Fruit fly (Drosophila melanogaster): Measurements from ENCODE around the gene CG32547.

Gene CG32547

DNA sequence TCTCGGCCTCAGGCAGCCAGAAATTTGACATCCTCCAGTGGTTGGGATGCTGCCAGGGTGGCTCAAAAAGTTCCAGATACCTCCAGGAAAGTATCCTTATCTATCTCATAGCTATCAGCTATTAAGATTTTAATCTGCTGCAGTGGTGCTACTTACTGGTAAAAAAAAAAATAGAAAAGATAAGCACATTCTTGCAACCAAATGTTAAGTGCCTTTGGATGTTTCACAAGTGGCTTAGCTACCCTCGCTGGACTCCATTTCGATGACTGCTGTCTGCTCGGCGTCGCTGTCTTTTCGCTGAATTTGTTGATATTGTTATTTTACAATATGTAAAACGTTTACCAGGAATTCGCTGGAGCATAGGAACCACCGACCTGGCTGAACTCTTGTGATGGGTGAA lies 26.6 kb downstream of the CG32547 start:
- TF ChIP-seq Ets21C (GFP tag; optimal IDR thresholded peaks at IDR 0.05): no peak
- TF ChIP-seq esn (GFP tag; optimal IDR thresholded peaks at IDR 0.05): no peak
- TF ChIP-seq svp (GFP tag): peak; percentile 44

DNA sequence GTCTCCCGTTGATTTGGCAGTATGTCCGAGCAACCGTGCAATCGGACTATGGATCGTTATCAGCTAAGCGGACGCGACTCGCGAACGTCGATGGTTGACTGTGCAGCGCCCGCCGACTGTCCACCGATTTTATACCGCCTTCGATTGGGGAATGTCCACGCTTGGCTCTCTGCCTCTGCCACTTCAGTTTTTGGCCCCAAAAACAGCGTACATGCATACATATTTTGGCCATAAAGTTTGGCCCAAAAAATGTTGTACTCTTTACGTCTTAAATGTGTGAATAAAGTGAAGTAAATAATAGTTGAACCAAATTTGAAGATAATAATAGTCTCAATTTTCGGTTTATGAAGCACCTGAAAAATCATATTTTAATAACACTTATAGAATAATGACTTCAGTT lies 38.8 kb downstream of the CG32547 start, which contains the start of gene CG32548:
CG32548 (minus strand) TSS at position 101 of the 400 bp plus-strand sequence.
- no peak for TF ChIP-seq fd59A (GFP tag; optimal IDR thresholded peaks at IDR 0.05)
- no peak for TF ChIP-seq CG8632 (GFP tag; optimal IDR thresholded peaks at IDR 0.05)
- no peak for TF ChIP-seq OdsH (GFP tag; optimal IDR thresholded peaks at IDR 0.05)
- TF ChIP-seq cyc (GFP tag; optimal IDR thresholded peaks at IDR 0.05): no peak
- no peak for TF ChIP-seq CG6163 (GFP tag; IDR thresholded peaks at IDR 0.05)

DNA sequence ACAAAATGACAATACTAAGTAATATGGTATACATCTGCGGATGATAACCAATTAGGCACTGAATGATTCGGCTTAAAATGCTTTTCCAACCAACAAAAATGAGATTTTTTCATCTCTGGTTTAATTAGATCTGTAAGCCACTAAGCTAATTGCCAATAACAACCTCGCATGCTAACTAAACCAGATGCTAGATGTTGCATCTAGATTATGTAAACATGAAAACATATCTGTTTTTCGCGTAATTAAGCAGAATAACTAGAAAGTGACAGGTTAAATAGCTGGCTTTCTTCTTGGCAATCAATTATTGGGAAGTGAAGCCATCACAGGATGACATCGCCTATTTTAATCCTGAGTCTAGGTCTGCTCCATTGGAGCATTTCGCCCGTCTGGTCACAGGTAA lies 39.9 kb downstream of the CG32547 start, which contains the start of gene CG43841:
CG43841 (plus strand) TSS at position 301 of the 400 bp plus-strand sequence.
- no peak for TF ChIP-seq Hr4 (GFP tag; optimal IDR thresholded peaks at IDR 0.05)
- no peak for TF ChIP-seq CG8632 (GFP tag; optimal IDR thresholded peaks at IDR 0.05)

DNA sequence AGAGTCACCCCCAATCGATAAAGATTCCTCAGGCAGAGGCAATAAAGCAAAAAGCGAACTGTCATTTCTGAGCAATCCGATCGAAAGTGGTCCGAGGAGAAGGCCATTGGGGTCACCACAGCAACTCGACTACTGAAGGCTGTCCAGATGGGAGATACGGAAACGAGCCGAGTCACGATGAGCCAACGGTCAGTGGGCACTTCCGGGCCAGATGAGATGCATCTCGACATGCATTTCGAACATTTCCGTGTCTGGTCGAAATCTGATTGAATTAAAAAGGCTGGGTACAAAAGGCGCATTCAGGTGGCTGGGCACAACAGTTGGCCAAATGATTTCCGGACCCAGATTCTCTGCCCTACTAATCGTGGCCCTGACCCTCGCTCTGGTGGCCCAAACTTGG lies 40.7 kb downstream of the CG32547 start, which contains the start of gene CG32551:
CG32551 (plus strand) TSS at position 301 of the 400 bp plus-strand sequence.
- TF ChIP-seq svp (GFP tag) (peak; percentile 18), spab (GFP tag; optimal IDR thresholded peaks at IDR 0.05) (no peak)

DNA sequence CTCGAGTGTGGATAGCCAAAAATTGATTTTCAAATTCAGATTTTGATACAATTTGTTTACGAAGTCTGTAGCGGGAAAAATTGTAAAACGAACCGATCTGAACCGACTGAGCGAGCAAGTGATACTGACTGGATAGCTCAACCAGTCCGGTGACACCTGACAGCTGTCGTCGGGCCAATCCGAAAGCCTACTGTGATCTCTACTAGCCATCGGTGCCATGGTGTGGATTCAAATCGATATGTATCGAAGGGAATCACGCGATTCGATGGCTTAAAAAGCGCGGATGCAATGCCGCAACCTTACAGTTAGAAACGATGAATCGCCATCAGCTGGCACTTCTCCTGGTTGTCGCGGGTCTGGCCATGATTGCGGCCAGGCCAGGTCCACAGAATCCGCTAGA lies 42.1 kb downstream of the CG32547 start, which contains the start of gene CG6290:
CG6290 (plus strand) TSS at position 301 of the 400 bp plus-strand sequence.
- TF ChIP-seq dac (GFP tag; optimal IDR thresholded peaks at IDR 0.05) (no peak), ss (GFP tag; optimal IDR thresholded peaks at IDR 0.05) (no peak), Sox102F (GFP tag; optimal IDR thresholded peaks at IDR 0.05) (no peak), CG8119 (GFP tag; IDR thresholded peaks at IDR 0.05) (no peak), CG11762 (GFP tag; optimal IDR thresholded peaks at IDR 0.05; ENCODE audit: insufficient read depth) (no peak)

DNA sequence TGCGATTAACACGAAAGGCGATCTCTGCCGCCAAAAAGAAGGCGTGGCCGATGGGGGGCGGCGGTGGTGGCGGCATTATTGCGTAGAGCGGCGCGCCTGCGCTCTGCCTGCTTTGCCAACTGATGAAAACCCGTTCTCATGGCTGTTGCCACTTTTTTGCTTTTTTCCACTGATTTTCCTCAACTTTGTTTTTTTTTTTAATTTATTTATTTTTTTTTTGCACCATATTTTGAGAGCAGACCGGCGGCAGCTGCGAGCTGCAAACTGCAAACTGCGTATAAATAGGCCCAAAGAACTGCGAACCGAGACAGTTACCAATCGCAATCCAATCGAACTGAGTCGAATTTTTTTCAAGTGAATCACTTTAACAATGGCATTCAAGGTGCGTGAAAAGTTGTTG lies 57.2 kb downstream of the CG32547 start, which contains the start of gene CG42323:
CG42323 (plus strand) TSS at position 302 of the 400 bp plus-strand sequence.
- TF ChIP-seq CG11762 (GFP tag; optimal IDR thresholded peaks at IDR 0.05; ENCODE audit: insufficient read depth): no peak
- TF ChIP-seq achi (GFP tag; optimal IDR thresholded peaks at IDR 0.05): no peak
- TF ChIP-seq CG6163 (GFP tag; IDR thresholded peaks at IDR 0.05): 0 out of 3 replicates have a peak, but pooled peaks have one; percentile 22
- no peak for TF ChIP-seq Sox15 (GFP tag; optimal IDR thresholded peaks at IDR 0.05)
- TF ChIP-seq ss (GFP tag; optimal IDR thresholded peaks at IDR 0.05): no peak
- TF ChIP-seq eg (GFP tag; IDR thresholded peaks at IDR 0.05): peak; percentile 77
- TF ChIP-seq CG8632 (GFP tag; optimal IDR thresholded peaks at IDR 0.05): no peak
- no peak for TF ChIP-seq dsx (GFP tag; optimal IDR thresholded peaks at IDR 0.05; ENCODE audit: poor library complexity, severe bottlenecking)
- TF ChIP-seq spab (GFP tag; optimal IDR thresholded peaks at IDR 0.05): no peak
- TF ChIP-seq CG4318 (GFP tag; optimal IDR thresholded peaks at IDR 0.05): no peak
- TF ChIP-seq CG9139 (GFP tag; optimal IDR thresholded peaks at IDR 0.05): no peak
- TF ChIP-seq CG6808 (GFP tag; optimal IDR thresholded peaks at IDR 0.05): no peak
- TF ChIP-seq dac (GFP tag; optimal IDR thresholded peaks at IDR 0.05): no peak
- TF ChIP-seq CG11902 (GFP tag; optimal IDR thresholded peaks at IDR 0.05): no peak
- TF ChIP-seq Sox14 (GFP tag; optimal IDR thresholded peaks at IDR 0.05): no peak
- TF ChIP-seq CG6276 (GFP tag; optimal IDR thresholded peaks at IDR 0.05): peak; percentile 42
- no peak for TF ChIP-seq CG7368 (GFP tag; optimal IDR thresholded peaks at IDR 0.05)
- TF ChIP-seq CG8119 (GFP tag; IDR thresholded peaks at IDR 0.05): 0 out of 3 replicates have a peak, but pooled peaks have one; percentile 43
- TF ChIP-seq pdm3 (GFP tag; optimal IDR thresholded peaks at IDR 0.05): no peak
- TF ChIP-seq CG10631 (GFP tag; optimal IDR thresholded peaks at IDR 0.05): no peak
- peak; percentile 62 for TF ChIP-seq CG15336 (GFP tag; IDR thresholded peaks at IDR 0.05)

Data from whole organism, prepupa.